Fruit fly (Drosophila melanogaster) whole organism, embryonic: ENCODE results near the gene Pino.

Experiments used
- ATbp ChIP-seq: fragments of 200-800 bp; sonication (Bioruptor generic); optimal IDR thresholded peaks from 2 replicates; lab custom pipeline; 2017; ENCODE audit warnings: missing biosample characterization, mild to moderate bottlenecking, missing genetic modification characterization, missing genetic modification reagents
- CG11696 ChIP-seq: fragments of 200-800 bp; sonication (Bioruptor generic); IDR thresholded peaks from 2 replicates; pipeline ENCODE4 v1.3.6; 2022; ENCODE audit warnings: missing biosample characterization, missing genetic modification characterization
- CG12659 ChIP-seq: fragments of 200-800 bp; sonication (Bioruptor generic); optimal IDR thresholded peaks from 3 replicates; lab custom pipeline; 2017; ENCODE audit warnings: mild to moderate bottlenecking, missing biosample characterization, missing genetic modification reagents, missing genetic modification characterization
- CG1602 ChIP-seq: fragments of 200-800 bp; sonication (Bioruptor generic); optimal IDR thresholded peaks from 3 replicates; lab custom pipeline; 2016; ENCODE audit warnings: missing biosample characterization, missing genetic modification characterization
- CG1603 ChIP-seq: fragments of 200-800 bp; sonication (Bioruptor generic); optimal IDR thresholded peaks from 2 replicates; lab custom pipeline; 2019; ENCODE audit warnings: missing biosample characterization, mild to moderate bottlenecking, missing genetic modification characterization, moderate library complexity
- CG34376 ChIP-seq: fragments of 200-800 bp; sonication (Bioruptor generic); optimal IDR thresholded peaks from 2 replicates; lab custom pipeline; 2018; ENCODE audit warnings: missing biosample characterization, mild to moderate bottlenecking, missing genetic modification characterization
- CG4730 ChIP-seq: fragments of 200-800 bp; sonication (Bioruptor generic); IDR thresholded peaks from 2 replicates; pipeline ENCODE4 v1.3.6; 2022; ENCODE audit warnings: missing biosample characterization, missing genetic modification characterization
- CG8924 ChIP-seq: fragments of 200-800 bp; optimal IDR thresholded peaks from 3 replicates; lab custom pipeline; 2019; ENCODE audit warnings: missing biosample characterization, mild to moderate bottlenecking, missing genetic modification characterization, moderate library complexity
- CG9437 ChIP-seq: fragments of 200-800 bp; sonication (Bioruptor generic); optimal IDR thresholded peaks from 2 replicates; lab custom pipeline; 2018; ENCODE audit warnings: missing biosample characterization, mild to moderate bottlenecking, missing genetic modification characterization
- CkIIα-i1 ChIP-seq: fragments of 200-800 bp; sonication (Bioruptor generic); IDR thresholded peaks from 2 replicates; pipeline ENCODE4 v1.3.6; 2022; ENCODE audit warnings: missing biosample characterization, missing genetic modification characterization
- Dbx ChIP-seq: fragments of 200-800 bp; sonication (Bioruptor generic); IDR thresholded peaks from 3 replicates; pipeline ENCODE4 v1.3.6; 2022; ENCODE audit warnings: missing biosample characterization, missing genetic modification characterization
- Deaf1 ChIP-seq: fragments of 200-800 bp; optimal IDR thresholded peaks from 3 replicates; lab custom pipeline; 2019; ENCODE audit warnings: missing biosample characterization, mild to moderate bottlenecking, missing genetic modification characterization, moderate library complexity
- Gsc ChIP-seq: fragments of 200-800 bp; sonication (Bioruptor generic); IDR thresholded peaks from 2 replicates; pipeline ENCODE4 v1.3.6; 2022; ENCODE audit warnings: missing biosample characterization, missing genetic modification characterization
- H2.0 ChIP-seq: fragments of 200-800 bp; sonication (Bioruptor generic); IDR thresholded peaks from 2 replicates; pipeline ENCODE4 v1.3.6; 2022; ENCODE audit warnings: missing biosample characterization, missing genetic modification characterization
- HmgZ ChIP-seq: fragments of 200-800 bp; sonication (Bioruptor generic); optimal IDR thresholded peaks from 2 replicates; lab custom pipeline; 2018; ENCODE audit warnings: missing biosample characterization, mild to moderate bottlenecking, missing genetic modification characterization
- Pdp1 ChIP-seq, 2 experiments: fragments of 200-800 bp; sonication (Bioruptor generic); optimal IDR thresholded peaks; 3 replicates each; lab custom pipeline; 2016; ENCODE audit warnings: missing biosample characterization in 2 of 2, missing genetic modification characterization in 2 of 2, mild to moderate bottlenecking in 1 of 2, moderate library complexity in 1 of 2
- Ssrp ChIP-seq: fragments of 200-800 bp; sonication (Bioruptor generic); optimal IDR thresholded peaks from 2 replicates; lab custom pipeline; 2018; ENCODE audit warnings: missing biosample characterization, mild to moderate bottlenecking, missing genetic modification characterization, moderate library complexity
- Stat92E ChIP-seq, 3 experiments: fragments of >200 bp in 2 of 3; fragments of 200-800 bp in 1 of 3; sonication (Bioruptor generic) in 1 of 3; optimal IDR thresholded peaks; 2 replicates each; lab custom pipeline; 2017 to 2019; ENCODE audit warnings: missing biosample characterization in 3 of 3, missing genetic modification characterization in 3 of 3, mild to moderate bottlenecking in 1 of 3, moderate library complexity in 1 of 3
- amos ChIP-seq: fragments of 200-800 bp; sonication (Bioruptor generic); IDR thresholded peaks from 2 replicates; pipeline ENCODE4 v1.3.6; 2022; ENCODE audit warnings: missing biosample characterization, missing genetic modification characterization; ENCODE audit not compliant: partially characterized antibody
- exex ChIP-seq: fragments of 200-800 bp; sonication (Bioruptor generic); optimal IDR thresholded peaks from 4 replicates; lab custom pipeline; 2018; ENCODE audit warnings: missing biosample characterization, mild to moderate bottlenecking, missing genetic modification characterization, moderate library complexity
- gfzf ChIP-seq: fragments of 200-800 bp; sonication (Bioruptor generic); optimal IDR thresholded peaks from 2 replicates; lab custom pipeline; 2016; ENCODE audit warnings: missing biosample characterization, mild to moderate bottlenecking, missing genetic modification characterization, moderate library complexity
- grn ChIP-seq: fragments of 200-800 bp; sonication (Bioruptor generic); optimal IDR thresholded peaks from 3 replicates; lab custom pipeline; 2017; ENCODE audit warnings: missing biosample characterization, missing genetic modification characterization
- ind ChIP-seq: fragments of 200-800 bp; sonication (Bioruptor generic); optimal IDR thresholded peaks from 3 replicates; lab custom pipeline; 2016; ENCODE audit warnings: missing biosample characterization, missing genetic modification characterization
- kay ChIP-seq: fragments of 200-800 bp; sonication (Bioruptor generic); optimal IDR thresholded peaks from 2 replicates; lab custom pipeline; 2016; ENCODE audit warnings: missing biosample characterization, missing genetic modification characterization
- mirr ChIP-seq: fragments of 200-800 bp; sonication (Bioruptor generic); optimal IDR thresholded peaks from 3 replicates; lab custom pipeline; 2018; ENCODE audit warnings: missing biosample characterization, mild to moderate bottlenecking, missing genetic modification characterization
- p53 ChIP-seq: fragments of 200-800 bp; sonication (Bioruptor generic); optimal IDR thresholded peaks from 2 replicates; lab custom pipeline; 2016; ENCODE audit warnings: missing biosample characterization, missing genetic modification characterization
- phol ChIP-seq: fragments of 200-800 bp; sonication (Bioruptor generic); optimal IDR thresholded peaks from 3 replicates; lab custom pipeline; 2018; ENCODE audit warnings: missing biosample characterization, mild to moderate bottlenecking, missing genetic modification characterization, moderate library complexity
- prd ChIP-seq, 3 experiments: fragments of >200 bp in 2 of 3; fragments of 200-800 bp in 1 of 3; sonication (Bioruptor generic) in 1 of 3; optimal IDR thresholded peaks in 2 of 3; IDR thresholded peaks in 1 of 3; 2 replicates in 2 of 3; 3 replicates in 1 of 3; pipeline versions ENCODE4 v1.3.6 to Lab custom; 2017 to 2022; ENCODE audit warnings: missing biosample characterization in 1 of 3, missing genetic modification characterization in 1 of 3
- pros ChIP-seq: fragments of 200-800 bp; sonication (Bioruptor generic); optimal IDR thresholded peaks from 3 replicates; lab custom pipeline; 2019; ENCODE audit warnings: missing biosample characterization, mild to moderate bottlenecking, missing genetic modification characterization, moderate library complexity
- sens ChIP-seq: fragments of 200-800 bp; sonication (Bioruptor generic); peaks from one replicate; lab custom pipeline; 2016; ENCODE audit warnings: missing biosample characterization, missing genetic modification characterization
- slbo ChIP-seq: fragments of 200-800 bp; sonication (Bioruptor generic); IDR thresholded peaks from 2 replicates; pipeline ENCODE4 v1.3.6; 2022; ENCODE audit warnings: missing biosample characterization, missing genetic modification characterization
- so ChIP-seq: fragments of 200-800 bp; sonication (Bioruptor generic); IDR thresholded peaks from 3 replicates; pipeline ENCODE4 v1.3.6; 2022; ENCODE audit warnings: missing biosample characterization, missing genetic modification characterization
- tgo ChIP-seq: fragments of 200-800 bp; sonication (Bioruptor generic); IDR thresholded peaks from 3 replicates; pipeline ENCODE4 v1.3.6; 2022; ENCODE audit warnings: missing biosample characterization, missing genetic modification characterization
- trem ChIP-seq: fragments of 200-800 bp; optimal IDR thresholded peaks from 3 replicates; lab custom pipeline; 2019; ENCODE audit warnings: missing biosample characterization, mild to moderate bottlenecking, missing genetic modification characterization, moderate library complexity
- trh ChIP-seq: fragments of 200-800 bp; sonication (Bioruptor generic); optimal IDR thresholded peaks from 2 replicates; lab custom pipeline; 2016; ENCODE audit warnings: missing biosample characterization, missing genetic modification characterization
- z ChIP-seq: fragments of 200-800 bp; sonication (Bioruptor generic); IDR thresholded peaks from 3 replicates; pipeline ENCODE4 v1.3.6; 2022; ENCODE audit warnings: missing biosample characterization, missing genetic modification characterization

Pino gene

DNA sequence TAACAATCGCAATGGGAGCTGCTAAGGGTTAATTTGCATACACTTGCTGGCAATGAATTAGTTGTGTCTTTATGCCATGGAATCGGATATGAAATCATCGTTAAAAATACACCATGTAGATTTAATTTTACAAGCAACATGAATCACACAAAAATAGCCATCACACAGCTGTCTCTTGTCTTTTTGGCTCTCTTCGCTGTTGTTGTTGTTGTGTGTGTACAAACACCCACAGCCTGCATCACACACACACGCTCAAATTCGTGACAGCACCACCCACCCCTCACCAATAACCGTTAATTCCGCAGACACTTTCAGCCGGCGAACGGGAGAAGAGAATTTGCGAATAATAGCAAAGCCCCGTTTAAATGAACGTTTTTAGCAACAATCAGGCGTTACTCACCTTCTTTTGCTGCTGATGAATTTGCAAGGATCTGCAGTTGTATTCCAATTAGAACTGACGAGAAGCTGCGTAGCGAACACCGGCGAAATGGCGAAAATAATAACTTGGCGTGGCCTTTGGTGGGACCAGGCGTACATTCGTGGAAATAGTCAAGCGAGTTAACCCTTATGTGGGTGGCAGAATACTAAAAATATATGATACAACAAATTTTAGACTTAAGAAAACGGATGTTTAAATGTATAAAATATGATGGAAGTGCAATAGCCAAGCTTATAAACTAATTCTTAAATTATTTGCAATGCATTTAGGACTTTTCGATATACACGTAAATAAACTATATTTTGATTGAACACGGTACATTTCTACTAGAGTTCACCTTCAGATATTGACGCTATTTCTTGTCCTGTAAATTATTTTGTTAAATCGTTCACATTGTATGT, 29.1 kb upstream of the Pino start, which contains the start of gene capt (continued):
- TF ChIP-seq CkIIα-i1 (GFP tag; lab: Robert Waterston, UW) (no peak), CG8924 (tag; lab: Kevin White, UChicago) (peak; percentile 35), CG9437 (GFP tag; lab: Kevin White, UChicago) (peak; percentile 44), amos (GFP tag; lab: Robert Waterston, UW) (no peak), gfzf (GFP tag; lab: Kevin White, UChicago) (peak; percentile 75), ATbp (GFP tag; lab: Kevin White, UChicago) (no peak), CG1602 (GFP tag; lab: Kevin White, UChicago) (peak; percentile 22), trem (tag; lab: Kevin White, UChicago) (peak; percentile 9), tgo (GFP tag; lab: Robert Waterston, UW) (peak; percentile 51; the same call in 2 of the 3 replicates), CG12659 (peak; percentile 28), Dbx (peak; percentile 21; the same call in 1 of the 3 replicates)

DNA sequence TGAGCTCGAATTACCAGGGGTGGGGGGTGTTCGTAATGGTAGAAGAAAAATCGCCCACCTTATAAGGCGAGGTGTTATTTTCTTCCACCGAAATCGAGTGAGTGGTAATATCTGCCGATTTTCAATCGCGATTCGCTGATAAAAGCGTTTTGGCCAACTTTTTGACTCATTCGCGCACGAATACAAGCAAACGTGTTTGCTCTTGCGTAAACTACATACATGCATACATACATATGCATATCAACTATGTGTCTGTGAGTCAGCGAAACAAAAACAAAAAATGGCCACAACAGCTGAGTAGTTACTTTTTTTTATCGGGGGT, 28.6 kb upstream of the Pino start:
- TF ChIP-seq CG34376 (GFP tag; lab: Kevin White, UChicago) (peak; percentile 20), Gsc (no peak), trh (GFP tag; lab: Kevin White, UChicago) (no peak), CG11696 (GFP tag; lab: Robert Waterston, UW) (no peak), CG1603 (tag; lab: Kevin White, UChicago) (no peak), Deaf1 (no peak), prd (optimal IDR thresholded peaks at IDR 0.05; lab: Kevin White, UChicago) (no peak), prd (GFP tag; IDR thresholded peaks at IDR 0.05; lab: Robert Waterston, UW) (no peak), slbo (0 out of 2 replicates have a peak, but pooled peaks have one; percentile 8), phol (peak; percentile 38), p53 (peak; percentile 21), sens (peak; percentile 60), CG4730 (GFP tag; lab: Robert Waterston, UW) (no peak), kay (GFP tag; lab: Kevin White, UChicago) (no peak), Ssrp (no peak), mirr (GFP tag; lab: Kevin White, UChicago) (peak; percentile 33), Pdp1 (GFP tag; optimal IDR thresholded peaks at IDR 0.05; lab: Kevin White, UChicago) (peak in 1 of 2 experiments; percentile 92), so (GFP tag; lab: Robert Waterston, UW) (0 out of 3 replicates have a peak, but pooled peaks have one; percentile 20), ind (GFP tag; lab: Kevin White, UChicago) (no peak), HmgZ (tag; lab: Kevin White, UChicago) (peak; percentile 20), Stat92E (GFP tag; optimal IDR thresholded peaks at IDR 0.05; lab: Kevin White, UChicago) (no peak), z (GFP tag; lab: Robert Waterston, UW) (peak; percentile 47; the same call in 1 of the 3 replicates), pros (GFP tag; lab: Kevin White, UChicago) (peak; percentile 60), exex (tag; lab: Kevin White, UChicago) (peak; percentile 64), grn (GFP tag; lab: Kevin White, UChicago) (peak; percentile 80), H2.0 (GFP tag; lab: Robert Waterston, UW) (no peak)
- TF ChIP-seq, all 482 proteins: peak for 13
